Worm (Caenorhabditis elegans) whole organism, midembryonic: ENCODE data around the gene mltn-13.

Source experiments
- T22C8.4 ChIP-seq: fragments of 200-800 bp; sonication (Bioruptor generic); IDR thresholded peaks from 2 replicates; pipeline ENCODE4 v1.3.6; 2022; ENCODE audit warnings: missing genetic modification characterization, missing compliant biosample characterization
- cog-1 ChIP-seq: sonication (generic microtip); optimal IDR thresholded peaks from 2 replicates; lab custom pipeline; 2016; ENCODE audit warnings: missing genetic modification characterization, missing compliant biosample characterization
- flt-1 ChIP-seq: fragments of 200-800 bp; sonication (Bioruptor generic); IDR thresholded peaks from 2 replicates; pipeline ENCODE4 v1.3.6; 2022; ENCODE audit warnings: missing genetic modification characterization, missing compliant biosample characterization
- klf-2 ChIP-seq: fragments of 200-800 bp; sonication (Bioruptor generic); conservative IDR thresholded peaks from 2 replicates; pipeline ENCODE4 v1.3.6; 2022; ENCODE audit warnings: missing genetic modification reagents, missing genetic modification characterization, missing compliant biosample characterization
- med-1 ChIP-seq: sonication (generic microtip); optimal IDR thresholded peaks from 2 replicates; lab custom pipeline; 2017; ENCODE audit warnings: missing genetic modification characterization, mild to moderate bottlenecking, missing compliant biosample characterization, antibody characterized with exemption, missing genetic modification reagents; ENCODE audit not compliant: insufficient read depth
- ref-1 ChIP-seq: fragments of 200-800 bp; sonication (Bioruptor generic); conservative IDR thresholded peaks from 2 replicates; pipeline ENCODE4 v1.3.6; 2022; ENCODE audit warnings: missing genetic modification reagents, missing genetic modification characterization, missing compliant biosample characterization
- tab-1 ChIP-seq: fragments of 200-800 bp; sonication (Bioruptor generic); IDR thresholded peaks from 2 replicates; pipeline ENCODE4 v1.3.6; 2022; ENCODE audit warnings: missing genetic modification characterization, missing compliant biosample characterization
- ztf-23 ChIP-seq: fragments of 200-800 bp; sonication (Bioruptor generic); IDR thresholded peaks from 2 replicates; pipeline ENCODE4 v1.3.6; 2022; ENCODE audit warnings: missing genetic modification reagents, missing genetic modification characterization, missing compliant biosample characterization
- ztf-29 ChIP-seq: fragments of 200-800 bp; sonication (Bioruptor generic); IDR thresholded peaks from 2 replicates; pipeline ENCODE4 v1.3.6; 2022; ENCODE audit warnings: missing genetic modification reagents, missing genetic modification characterization, missing compliant biosample characterization

DNA sequence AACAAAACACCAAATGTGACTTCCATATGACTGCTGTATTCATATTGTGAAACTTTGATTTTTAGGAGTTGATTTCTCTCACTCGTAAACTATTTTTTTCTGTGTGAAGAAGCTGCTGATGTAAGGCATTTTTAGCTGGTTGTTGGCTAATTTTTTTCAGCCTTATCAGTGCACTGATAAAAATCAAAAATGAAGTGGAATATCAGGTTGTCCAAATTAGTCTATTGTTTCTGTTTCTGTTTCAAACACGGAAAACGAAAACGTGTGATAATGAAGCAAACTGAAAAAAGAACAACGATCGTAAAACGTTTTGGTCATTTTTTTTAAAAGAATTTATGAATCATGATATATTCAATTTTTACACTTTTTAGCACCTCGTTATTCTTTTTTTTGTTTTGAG, 32.6 kb upstream of the mltn-13 start:
- TF ChIP-seq flt-1 (no peak), klf-2 (GFP tag; lab: Robert Waterston, UW) (no peak), ref-1 (GFP tag; lab: Robert Waterston, UW) (no peak), ztf-23 (GFP tag; lab: Robert Waterston, UW) (no peak), cog-1 (tag; lab: Kevin White, UChicago) (no peak), ztf-29 (GFP tag; lab: Robert Waterston, UW) (no peak), T22C8.4 (GFP tag; lab: Robert Waterston, UW) (no peak), tab-1 (no peak), med-1 (no peak)
